Fruit fly (Drosophila melanogaster) whole organism, embryonic: ENCODE data around the gene obst-F.

Source experiments
- CG11456 ChIP-seq: fragments of 200-800 bp; sonication (Bioruptor generic); IDR thresholded peaks from 3 replicates; pipeline ENCODE4 v1.3.6; 2022; ENCODE audit warnings: missing biosample characterization, missing genetic modification characterization
- CG4404 ChIP-seq: fragments of 200-800 bp; sonication (Bioruptor generic); IDR thresholded peaks from 2 replicates; pipeline ENCODE4 v1.3.6; 2022; ENCODE audit warnings: missing biosample characterization, missing genetic modification characterization
- Chrac-16 ChIP-seq: fragments of 200-800 bp; sonication (Bioruptor generic); optimal IDR thresholded peaks from 3 replicates; lab custom pipeline; 2016; ENCODE audit warnings: missing biosample characterization, missing genetic modification characterization
- chif ChIP-seq, 2 experiments: fragments of 200-800 bp; sonication (Bioruptor generic); optimal IDR thresholded peaks; 3 replicates each; lab custom pipeline; 2016; ENCODE audit warnings: missing biosample characterization in 2 of 2, missing genetic modification characterization in 2 of 2
- kay ChIP-seq: fragments of 200-800 bp; sonication (Bioruptor generic); optimal IDR thresholded peaks from 2 replicates; lab custom pipeline; 2016; ENCODE audit warnings: missing biosample characterization, missing genetic modification characterization
- pan ChIP-seq, 4 experiments: fragments of >200 bp in 3 of 4; fragments of 200-800 bp in 1 of 4; sonication (Bioruptor generic) in 1 of 4; optimal IDR thresholded peaks in 3 of 4; IDR thresholded peaks in 1 of 4; 2 replicates each; pipeline versions ENCODE4 v1.3.6 to Lab custom; 2017 to 2022; ENCODE audit warnings: missing biosample characterization in 2 of 4, missing genetic modification characterization in 2 of 4, mixed read lengths in 1 of 4
- stc ChIP-seq: fragments of 200-800 bp; sonication (Bioruptor generic); IDR thresholded peaks from 2 replicates; pipeline ENCODE4 v1.3.6; 2022; ENCODE audit warnings: missing biosample characterization, missing genetic modification characterization
- tll ChIP-seq, 2 experiments: fragments of 200-800 bp in 1 of 2; fragments of >200 bp in 1 of 2; sonication (Bioruptor generic) in 1 of 2; optimal IDR thresholded peaks; 2 replicates each; lab custom pipeline; 2017 to 2019; ENCODE audit warnings: missing biosample characterization in 2 of 2, missing genetic modification characterization in 2 of 2, mild to moderate bottlenecking in 1 of 2, moderate library complexity in 1 of 2
- wek ChIP-seq: fragments of 200-800 bp; sonication (Bioruptor generic); optimal IDR thresholded peaks from 3 replicates; lab custom pipeline; 2018; ENCODE audit warnings: missing biosample characterization, mild to moderate bottlenecking, missing genetic modification characterization, moderate library complexity
- wor ChIP-seq: fragments of 200-800 bp; sonication (Bioruptor generic); IDR thresholded peaks from 2 replicates; pipeline ENCODE4 v1.3.6; 2022; ENCODE audit warnings: missing biosample characterization, missing genetic modification characterization

DNA sequence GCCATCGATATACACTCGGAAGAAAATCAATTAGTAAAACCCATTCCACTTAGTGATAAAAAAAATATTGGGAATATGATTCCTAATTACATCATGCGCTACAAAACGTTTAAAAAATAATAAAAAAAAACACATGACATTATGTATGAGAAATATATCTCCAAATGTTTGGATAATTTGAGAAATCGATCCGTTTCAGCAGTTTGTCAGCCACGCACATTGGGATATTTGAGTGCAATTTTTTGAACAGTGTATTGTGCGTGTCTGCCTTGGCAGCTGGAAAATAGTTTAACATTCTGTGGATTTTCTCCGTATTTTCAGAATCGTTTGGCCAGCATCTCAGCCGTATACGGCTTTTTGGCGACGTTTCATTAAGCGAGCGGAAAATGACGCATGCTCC, 23.3 kb downstream of the obst-F start:
- TF ChIP-seq tll (GFP tag; optimal IDR thresholded peaks at IDR 0.05; lab: Kevin White, UChicago) (no peak), stc (GFP tag; lab: Robert Waterston, UW) (no peak), wor (no peak), chif (GFP tag; optimal IDR thresholded peaks at IDR 0.05; lab: Kevin White, UChicago) (no peak), Chrac-16 (no peak), kay (GFP tag; lab: Kevin White, UChicago) (no peak), CG4404 (GFP tag; lab: Robert Waterston, UW) (no peak), wek (GFP tag; lab: Kevin White, UChicago) (no peak), pan (optimal IDR thresholded peaks at IDR 0.05; lab: Kevin White, UChicago) (no peak), pan (GFP tag; optimal IDR thresholded peaks at IDR 0.05 in 1 of 2, IDR thresholded peaks at IDR 0.05 in 1 of 2) (no peak), CG11456 (GFP tag; lab: Robert Waterston, UW) (no peak)
